Worm (Caenorhabditis elegans) whole organism, early embryonic: ENCODE results near the gene C02E7.10.

Experiments
- ama-1 ChIP-seq: fragments of 150-350 bp; optimal IDR thresholded peaks from 2 replicates; lab custom pipeline; 2014
- flt-1 ChIP-seq: fragments of 200-800 bp; sonication (Bioruptor generic); IDR thresholded peaks from 2 replicates; pipeline ENCODE4 v1.3.6; 2022; ENCODE audit warnings: missing genetic modification characterization, missing compliant biosample characterization

- TF ChIP-seq flt-1 (GFP tag; lab: Robert Waterston, UW) (no peak), ama-1 (lab: Kevin White, UChicago) (no peak)
Measured at ce11 chrV:4948635-4949034, 15.8 kb upstream of the C02E7.10 start, which contains the start of gene str-209.
